Fruit fly (Drosophila melanogaster) Kc167 (cell line): ENCODE results near the gene CG14982.

Source experiments
- Myc ChIP-seq: fragments of >200 bp; optimal IDR thresholded peaks from 2 replicates; lab custom pipeline; 2017; ENCODE audit warnings: missing external identifiers
- Sin3A ChIP-seq: fragments of >200 bp; optimal IDR thresholded peaks from 2 replicates; lab custom pipeline; 2018; ENCODE audit warnings: missing external identifiers
- h ChIP-seq: fragments of >200 bp; optimal IDR thresholded peaks from 3 replicates; lab custom pipeline; 2018; ENCODE audit warnings: missing external identifiers
- insv ChIP-seq: fragments of >200 bp; optimal IDR thresholded peaks from 3 replicates; lab custom pipeline; 2018; ENCODE audit warnings: missing external identifiers
- psq ChIP-seq: fragments of >200 bp; optimal IDR thresholded peaks from 2 replicates; lab custom pipeline; 2017; ENCODE audit warnings: missing external identifiers
- ttk ChIP-seq: sonication (Bioruptor generic); optimal IDR thresholded peaks from 2 replicates; lab custom pipeline; 2017; ENCODE audit warnings: missing external identifiers

dm6 chr3L:3934110-3934509, 8.4 kb upstream of the CG14982 start:
- no peak for TF ChIP-seq psq
- no peak for TF ChIP-seq insv
- TF ChIP-seq h = no peak
- TF ChIP-seq Myc = no peak
- no peak for TF ChIP-seq Sin3A (lab: Kevin White, UChicago)
- no peak for TF ChIP-seq ttk (lab: Kevin White, UChicago)
